Worm (Caenorhabditis elegans) whole organism, L1 larva: ENCODE results near the gene arl-1.

Experiments
- C04F5.9 ChIP-seq: sonication (generic microtip); optimal IDR thresholded peaks from 2 replicates; lab custom pipeline; 2016; ENCODE audit warnings: missing genetic modification characterization, missing compliant biosample characterization
- C16A3.4 ChIP-seq: fragments of 150-350 bp; optimal IDR thresholded peaks from 2 replicates; lab custom pipeline; 2014; ENCODE audit warnings: missing biosample characterization, missing genetic modification characterization
- C34B4.2 ChIP-seq: sonication (generic microtip); optimal IDR thresholded peaks from 2 replicates; lab custom pipeline; 2017; ENCODE audit warnings: mild to moderate bottlenecking, missing genetic modification characterization, missing compliant biosample characterization
- F16B12.6 ChIP-seq: fragments of 150-350 bp; optimal IDR thresholded peaks from 2 replicates; lab custom pipeline; 2014; ENCODE audit warnings: missing biosample characterization, missing genetic modification characterization
- Y116A8C.19 ChIP-seq: sonication (generic microtip); optimal IDR thresholded peaks from 2 replicates; lab custom pipeline; 2016; ENCODE audit warnings: missing compliant biosample characterization, missing genetic modification characterization, borderline replicate concordance
- alr-1 ChIP-seq: fragments of 200-800 bp; sonication (Bioruptor generic); optimal IDR thresholded peaks from 2 replicates; lab custom pipeline; 2018; ENCODE audit warnings: borderline replicate concordance, mild to moderate bottlenecking, missing genetic modification characterization, missing compliant biosample characterization
- blmp-1 ChIP-seq: fragments of 150-350 bp; optimal IDR thresholded peaks from 2 replicates; lab custom pipeline; 2014; ENCODE audit warnings: missing biosample characterization, missing genetic modification characterization
- ceh-8 ChIP-seq: fragments of 200-800 bp; sonication (Bioruptor generic); optimal IDR thresholded peaks from 2 replicates; lab custom pipeline; 2018; ENCODE audit warnings: mild to moderate bottlenecking, missing genetic modification characterization, moderate library complexity, missing compliant biosample characterization
- ceh-90 ChIP-seq: sonication (generic microtip); optimal IDR thresholded peaks from 2 replicates; lab custom pipeline; 2016; ENCODE audit warnings: missing genetic modification characterization, missing compliant biosample characterization
- ces-1 ChIP-seq: fragments of 150-350 bp; optimal IDR thresholded peaks from 2 replicates; lab custom pipeline; 2014; ENCODE audit warnings: missing biosample characterization, missing genetic modification reagents, missing genetic modification characterization
- dpl-1 ChIP-seq, 3 experiments: fragments of 150-350 bp in 2 of 3; sonication (generic microtip) in 1 of 3; optimal IDR thresholded peaks; 2 replicates each; lab custom pipeline; 2014 to 2017; ENCODE audit warnings: missing biosample characterization in 3 of 3, missing genetic modification characterization in 3 of 3, missing genetic modification reagents in 3 of 3
- dsc-1 ChIP-seq: sonication (generic microtip); optimal IDR thresholded peaks from 2 replicates; lab custom pipeline; 2016; ENCODE audit warnings: mild to moderate bottlenecking, missing genetic modification characterization, missing compliant biosample characterization
- efl-1 ChIP-seq, 4 experiments: fragments of 150-350 bp; optimal IDR thresholded peaks in 3 of 4; peaks in 1 of 4; 1 replicate in 1 of 4; 2 replicates in 3 of 4; lab custom pipeline; 2014; ENCODE audit warnings: missing biosample characterization in 2 of 4, missing genetic modification characterization in 2 of 4, missing genetic modification reagents in 2 of 4
- efl-3 ChIP-seq: fragments of 200-800 bp; sonication (Bioruptor generic); optimal IDR thresholded peaks from 2 replicates; lab custom pipeline; 2018; ENCODE audit warnings: mild to moderate bottlenecking, missing genetic modification characterization, missing compliant biosample characterization
- egl-13 ChIP-seq: sonication (generic microtip); optimal IDR thresholded peaks from 2 replicates; lab custom pipeline; 2016; ENCODE audit warnings: missing genotype, missing genetic modification reagents, missing genetic modification characterization, missing compliant biosample characterization
- egl-27 ChIP-seq, 2 experiments: fragments of 150-350 bp in 1 of 2; sonication (generic microtip); optimal IDR thresholded peaks; 3 replicates each; lab custom pipeline; 2017 to 2018; ENCODE audit warnings: missing biosample characterization in 2 of 2, missing genetic modification characterization in 2 of 2, missing genetic modification reagents in 2 of 2
- fkh-4 ChIP-seq: sonication (generic microtip); optimal IDR thresholded peaks from 2 replicates; lab custom pipeline; 2016; ENCODE audit warnings: missing compliant biosample characterization, missing genetic modification characterization, borderline replicate concordance
- jun-1 ChIP-seq: fragments of 150-350 bp; optimal IDR thresholded peaks from 2 replicates; lab custom pipeline; 2014; ENCODE audit warnings: missing biosample characterization, missing genetic modification reagents, missing genetic modification characterization
- lin-14 ChIP-seq: fragments of 200-800 bp; sonication (Bioruptor generic); optimal IDR thresholded peaks from 2 replicates; lab custom pipeline; 2018; ENCODE audit warnings: mild to moderate bottlenecking, missing genetic modification characterization, moderate library complexity, missing compliant biosample characterization
- lin-35 ChIP-seq, 2 experiments: fragments of 150-350 bp; optimal IDR thresholded peaks; 2 replicates each; lab custom pipeline; 2014; ENCODE audit warnings: missing biosample characterization in 2 of 2, missing genetic modification characterization in 2 of 2, missing genetic modification reagents in 2 of 2
- lsy-2 ChIP-seq, 2 experiments: fragments of 150-350 bp; optimal IDR thresholded peaks; 2 replicates each; lab custom pipeline; 2014; ENCODE audit warnings: missing biosample characterization in 2 of 2, missing genetic modification characterization in 2 of 2
- mab-9 ChIP-seq: fragments of 200-800 bp; sonication (Bioruptor generic); IDR thresholded peaks from 2 replicates; pipeline ENCODE4 v1.3.6; 2022; ENCODE audit warnings: missing genetic modification reagents, missing genetic modification characterization, missing compliant biosample characterization
- mdl-1 ChIP-seq, 2 experiments: fragments of 150-350 bp; optimal IDR thresholded peaks; 2 replicates each; lab custom pipeline; 2014 to 2017; ENCODE audit warnings: missing biosample characterization in 2 of 2, missing genetic modification characterization in 2 of 2, inconsistent platforms in 1 of 2
- nhr-71 ChIP-seq: sonication (generic microtip); optimal IDR thresholded peaks from 2 replicates; lab custom pipeline; 2016; ENCODE audit warnings: mild to moderate bottlenecking, missing genetic modification characterization, moderate library complexity, missing compliant biosample characterization
- nhr-77 ChIP-seq: fragments of 150-350 bp; optimal IDR thresholded peaks from 2 replicates; lab custom pipeline; 2014; ENCODE audit warnings: missing biosample characterization, missing genetic modification characterization
- nhr-85 ChIP-seq: sonication (generic microtip); peaks from one replicate; lab custom pipeline; 2016; ENCODE audit warnings: missing genetic modification characterization, inconsistent platforms, missing compliant biosample characterization
- nhr-90 ChIP-seq: sonication (generic microtip); optimal IDR thresholded peaks from 2 replicates; lab custom pipeline; 2016; ENCODE audit warnings: mild to moderate bottlenecking, missing genetic modification characterization, missing compliant biosample characterization; ENCODE audit not compliant: poor library complexity
- pag-3 ChIP-seq: sonication (generic microtip); optimal IDR thresholded peaks from 2 replicates; lab custom pipeline; 2017; ENCODE audit warnings: missing genetic modification characterization, mild to moderate bottlenecking, missing compliant biosample characterization, antibody characterized with exemption, borderline replicate concordance; ENCODE audit not compliant: insufficient read depth
- rnt-1 ChIP-seq: sonication (generic microtip); optimal IDR thresholded peaks from 2 replicates; lab custom pipeline; 2016; ENCODE audit warnings: mild to moderate bottlenecking, missing genetic modification characterization, moderate library complexity, missing compliant biosample characterization
- skn-1 ChIP-seq: fragments of 150-350 bp; optimal IDR thresholded peaks from 2 replicates; lab custom pipeline; 2014; ENCODE audit warnings: missing biosample characterization, missing genetic modification characterization
- snu-23 ChIP-seq: sonication (generic microtip); optimal IDR thresholded peaks from 2 replicates; lab custom pipeline; 2016; ENCODE audit warnings: missing genetic modification characterization, missing compliant biosample characterization
- tbx-2 ChIP-seq: sonication (generic microtip); optimal IDR thresholded peaks from 2 replicates; lab custom pipeline; 2016; ENCODE audit warnings: missing genetic modification characterization, missing compliant biosample characterization
- unc-130 ChIP-seq: fragments of 150-350 bp; optimal IDR thresholded peaks from 2 replicates; lab custom pipeline; 2017; ENCODE audit warnings: missing biosample characterization, missing genetic modification characterization, inconsistent platforms
- unc-86 ChIP-seq: sonication (generic microtip); optimal IDR thresholded peaks from 2 replicates; lab custom pipeline; 2016; ENCODE audit warnings: missing genetic modification characterization, missing compliant biosample characterization
- unc-98 ChIP-seq: fragments of 200-800 bp; sonication (Bioruptor generic); IDR thresholded peaks from 2 replicates; pipeline ENCODE4 v1.3.6; 2022; ENCODE audit warnings: missing genetic modification characterization, missing compliant biosample characterization
- vab-15 ChIP-seq: sonication (generic microtip); optimal IDR thresholded peaks from 2 replicates; lab custom pipeline; 2017; ENCODE audit warnings: missing genotype, mild to moderate bottlenecking, missing genetic modification characterization, missing compliant biosample characterization
- ztf-4 ChIP-seq: fragments of 150-350 bp; optimal IDR thresholded peaks from 2 replicates; lab custom pipeline; 2014; ENCODE audit warnings: missing biosample characterization, missing genetic modification characterization

arl-1 gene

DNA sequence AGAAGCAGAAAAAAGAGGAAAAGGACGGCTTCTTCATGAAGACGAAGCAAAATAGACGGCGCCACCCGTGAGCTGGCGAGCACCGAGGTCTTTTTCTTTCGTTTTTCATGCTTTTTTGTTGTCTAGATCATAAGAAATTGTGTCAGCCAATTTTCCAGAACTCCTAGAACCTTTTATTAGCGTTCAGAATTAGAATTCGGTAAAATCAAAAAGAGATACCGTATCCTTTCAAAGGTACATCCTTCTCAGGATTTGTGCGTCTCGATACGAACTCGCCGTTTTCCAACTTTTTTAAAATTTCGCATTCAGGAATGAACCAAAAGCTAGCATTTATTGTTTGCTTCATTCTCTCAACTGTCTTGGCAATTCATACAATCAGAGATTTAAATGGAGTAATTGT is 8.8 kb upstream of the arl-1 start, which contains the start of gene F54C9.7:
Gene F54C9.7, plus strand, starts transcription at position 301 of the 400 bp plus-strand sequence.
- no peak for TF ChIP-seq egl-13 (tag; lab: Kevin White, UChicago)
- TF ChIP-seq Y116A8C.19 (tag; lab: Kevin White, UChicago), result no peak
- no peak for TF ChIP-seq fkh-4 (tag; lab: Kevin White, UChicago)
- TF ChIP-seq C34B4.2 (tag; lab: Kevin White, UChicago), result no peak
- TF ChIP-seq lsy-2 (tag; optimal IDR thresholded peaks at IDR 0.05; lab: Kevin White, UChicago), result no peak
- TF ChIP-seq dsc-1 (tag; lab: Kevin White, UChicago), result no peak
- TF ChIP-seq skn-1 (tag; lab: Kevin White, UChicago), result no peak

DNA sequence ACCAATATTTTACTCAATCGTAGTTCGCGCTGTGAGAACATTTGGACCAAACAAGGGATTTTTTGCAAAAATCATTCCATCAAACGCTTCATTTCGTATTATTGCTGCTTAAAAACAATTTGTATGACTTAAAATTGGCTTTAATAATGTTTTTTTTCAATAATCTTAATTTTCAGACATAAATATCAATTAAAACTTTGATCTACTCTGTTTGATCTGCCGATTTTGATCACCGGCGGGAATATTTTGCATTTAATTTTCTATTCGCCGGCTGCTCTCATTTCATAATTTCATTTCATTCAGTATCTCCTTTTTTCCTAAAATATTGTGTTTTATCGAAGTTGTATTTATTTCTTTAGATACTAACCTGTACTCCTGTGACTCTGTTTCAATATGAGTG is 6.6 kb upstream of the arl-1 start, which contains the start of gene puf-5:
Gene puf-5, plus strand, starts transcription at position 358 of the 400 bp plus-strand sequence.
- no peak for TF ChIP-seq mab-9 (GFP tag; lab: Robert Waterston, UW)
- no peak for TF ChIP-seq alr-1 (tag; lab: Kevin White, UChicago)
- no peak for TF ChIP-seq ceh-8 (GFP tag; lab: Kevin White, UChicago)
- no peak for TF ChIP-seq dsc-1 (tag; lab: Kevin White, UChicago)
- TF ChIP-seq unc-86 (tag; lab: Kevin White, UChicago), result no peak
- TF ChIP-seq nhr-90 (tag; lab: Kevin White, UChicago), result no peak
- no peak for TF ChIP-seq jun-1
- no peak for TF ChIP-seq skn-1 (tag; lab: Kevin White, UChicago)
- no peak for TF ChIP-seq unc-130
- TF ChIP-seq mdl-1 (tag; optimal IDR thresholded peaks at IDR 0.05; lab: Kevin White, UChicago), result no peak
- no peak for TF ChIP-seq nhr-85 (tag; lab: Kevin White, UChicago)
- TF ChIP-seq tbx-2 (tag; lab: Kevin White, UChicago), result no peak
- no peak for TF ChIP-seq ces-1 (GFP tag; lab: Kevin White, UChicago)
- TF ChIP-seq nhr-77, result no peak
- TF ChIP-seq lsy-2 (tag; optimal IDR thresholded peaks at IDR 0.05; lab: Kevin White, UChicago), result no peak
- no peak for TF ChIP-seq egl-27 (tag; optimal IDR thresholded peaks at IDR 0.05; lab: Kevin White, UChicago)
- no peak for TF ChIP-seq rnt-1

DNA sequence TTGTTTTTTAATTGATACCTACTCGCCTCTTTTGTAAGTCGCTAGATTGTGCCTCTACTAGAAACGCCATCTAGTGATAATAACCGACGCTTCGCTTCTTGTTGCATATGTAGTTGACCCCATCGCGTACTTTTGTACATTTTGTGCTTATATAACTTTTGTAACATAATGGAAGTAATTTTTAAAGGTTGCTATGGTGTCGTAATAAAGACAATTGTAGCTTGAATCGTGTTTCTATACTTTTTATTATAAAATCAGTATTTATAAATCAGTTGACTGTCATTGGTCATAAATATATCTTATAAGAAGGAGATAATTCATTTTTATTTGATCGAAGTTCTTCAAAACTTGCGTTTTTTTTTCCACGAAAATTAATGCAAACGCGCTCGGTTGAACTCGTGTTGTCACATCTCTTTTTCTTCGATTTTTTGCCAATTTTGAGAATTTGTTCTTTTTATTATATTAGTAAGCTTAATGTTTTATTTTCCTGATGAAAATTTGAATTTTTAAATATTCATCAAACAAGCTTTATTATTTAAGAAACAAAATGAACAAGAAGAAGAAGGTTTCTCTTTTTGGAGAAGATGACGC is 4.2 kb upstream of the arl-1 start, which contains the start of gene F54C9.9:
Gene F54C9.9, plus strand, starts transcription at position 541 of the 591 bp plus-strand sequence.
- TF ChIP-seq nhr-71 (tag; lab: Kevin White, UChicago) (peak; percentile 7), unc-98 (no peak), lsy-2 (tag; optimal IDR thresholded peaks at IDR 0.05; lab: Kevin White, UChicago) (peak in 1 of 2 experiments; percentile 66), pag-3 (tag; lab: Kevin White, UChicago) (no peak), vab-15 (tag; lab: Kevin White, UChicago) (no peak), lin-35 (GFP tag; optimal IDR thresholded peaks at IDR 0.05; lab: Kevin White, UChicago) (peak; percentile 5 to 64), lin-14 (GFP tag; lab: Kevin White, UChicago) (peak; percentile 30), ceh-90 (tag; lab: Kevin White, UChicago) (no peak), C04F5.9 (no peak), blmp-1 (tag; lab: Kevin White, UChicago) (peak; percentile 49), C16A3.4 (tag; lab: Kevin White, UChicago) (peak; percentile 33), snu-23 (GFP tag; lab: Kevin White, UChicago) (peak; percentile 10), dpl-1 (GFP tag; optimal IDR thresholded peaks at IDR 0.05; lab: Kevin White, UChicago) (peak; percentile 21 to 44 (median 26)), mdl-1 (tag; optimal IDR thresholded peaks at IDR 0.05; lab: Kevin White, UChicago) (no peak), efl-3 (GFP tag; lab: Kevin White, UChicago) (no peak), ztf-4 (no peak), F16B12.6 (tag; lab: Kevin White, UChicago) (peak; percentile 1), efl-1 (optimal IDR thresholded peaks at IDR 0.05; lab: Kevin White, UChicago) (peak; percentile 7 to 32), efl-1 (GFP tag; optimal IDR thresholded peaks at IDR 0.05 in 1 of 2; lab: Kevin White, UChicago) (peak; percentile 29 to 87)
- TF ChIP-seq, all 84 proteins: peak for 10
